Fruit fly (Drosophila melanogaster): ENCODE data around the gene CG10063.

Gene CG10063

DNA sequence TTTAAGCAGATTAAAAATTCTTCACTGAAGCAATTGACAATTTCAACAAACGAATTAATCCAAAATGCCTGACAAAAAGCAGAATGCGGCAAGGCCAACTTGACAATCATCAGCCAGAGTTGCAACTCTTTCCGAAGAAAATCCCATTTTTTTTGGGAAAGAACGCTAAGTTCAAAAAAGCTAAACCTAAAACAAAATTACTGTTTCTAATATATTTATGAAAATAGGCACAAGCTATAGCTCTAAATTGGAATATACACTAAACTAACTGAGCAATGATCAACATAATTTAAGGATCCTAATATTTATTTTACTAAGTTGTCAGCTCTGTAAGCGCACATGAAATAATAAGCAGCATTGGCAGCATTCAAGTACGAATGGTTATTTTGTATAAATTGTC lies at the start of gene CG10063:
Gene CG10063 (minus strand): TSS at position 101 of the 400 bp plus-strand sequence.
- TF ChIP-seq Hr78 (GFP tag; optimal IDR thresholded peaks at IDR 0.05) (no peak), br (GFP tag; optimal IDR thresholded peaks at IDR 0.05) (no peak), fru (GFP tag; optimal IDR thresholded peaks at IDR 0.05) (no peak), Rel (GFP tag; optimal IDR thresholded peaks at IDR 0.05) (no peak), Rel (tag; optimal IDR thresholded peaks at IDR 0.05) (no peak), h (GFP tag; optimal IDR thresholded peaks at IDR 0.05) (no peak), brk (GFP tag; optimal IDR thresholded peaks at IDR 0.05) (no peak), N (GFP tag; optimal IDR thresholded peaks at IDR 0.05) (no peak)

DNA sequence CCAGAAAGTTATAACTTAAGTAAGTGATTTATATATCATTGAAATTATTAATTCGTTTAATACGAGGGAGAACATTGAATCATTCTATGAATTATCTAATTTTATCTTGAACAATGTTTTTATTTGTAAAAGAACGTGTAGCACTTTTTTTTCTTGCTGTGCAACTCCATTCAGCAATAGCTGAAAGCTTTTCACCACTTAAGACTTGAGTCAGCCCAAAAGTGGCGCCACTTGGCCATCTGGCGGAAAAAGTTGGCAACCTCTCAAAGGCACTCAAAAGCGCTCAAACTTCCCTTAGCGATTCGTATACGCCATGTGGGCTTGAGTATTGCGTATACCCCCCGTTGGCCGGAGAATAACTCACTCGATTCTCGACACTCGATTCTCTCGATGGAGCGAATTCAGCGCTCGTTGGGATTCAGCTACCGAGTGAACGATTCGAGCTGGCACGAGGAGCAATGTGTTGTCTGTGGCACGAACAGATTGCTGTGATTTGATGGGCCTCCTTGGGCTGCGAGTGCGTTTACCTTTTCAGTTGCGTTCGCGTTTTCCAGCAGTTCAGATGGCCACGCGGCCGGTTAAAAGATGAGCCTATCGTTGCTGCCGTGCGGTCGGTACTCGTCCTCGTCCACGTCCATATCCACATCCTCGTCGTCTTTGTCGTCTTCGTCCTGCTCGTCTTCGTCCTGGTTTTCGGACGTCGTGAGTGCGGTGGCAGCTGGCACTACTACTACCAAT lies 41.5 kb upstream of the CG10063 start:
- no peak for TF ChIP-seq Dfd (GFP tag; optimal IDR thresholded peaks at IDR 0.05)
- peak; percentile 0 for TF ChIP-seq Myc (optimal IDR thresholded peaks at IDR 0.05)

DNA sequence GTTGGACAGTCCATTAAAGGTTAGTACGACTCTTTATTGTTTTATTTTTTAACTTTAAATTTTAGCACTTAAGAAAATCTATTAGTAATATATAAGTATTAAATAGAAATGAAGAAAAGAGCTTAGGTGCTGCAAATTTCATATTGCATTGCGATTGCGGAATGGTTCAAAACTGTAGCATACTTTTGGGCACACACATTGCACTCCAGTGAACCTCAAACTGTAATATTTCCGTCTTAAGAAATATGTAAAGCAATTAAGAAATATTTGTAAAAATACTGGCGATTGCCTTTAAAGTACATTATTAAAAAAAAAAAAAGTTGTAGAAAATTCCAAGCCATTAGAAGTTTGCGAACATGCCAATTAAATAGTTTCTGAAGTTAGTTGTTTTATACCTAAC lies 40.0 kb upstream of the CG10063 start:
- TF ChIP-seq sv (GFP tag; optimal IDR thresholded peaks at IDR 0.05) = no peak
- peak; percentile 38 for TF ChIP-seq Myc (optimal IDR thresholded peaks at IDR 0.05)
- TF ChIP-seq dmrt93B (GFP tag; optimal IDR thresholded peaks at IDR 0.05) = no peak

DNA sequence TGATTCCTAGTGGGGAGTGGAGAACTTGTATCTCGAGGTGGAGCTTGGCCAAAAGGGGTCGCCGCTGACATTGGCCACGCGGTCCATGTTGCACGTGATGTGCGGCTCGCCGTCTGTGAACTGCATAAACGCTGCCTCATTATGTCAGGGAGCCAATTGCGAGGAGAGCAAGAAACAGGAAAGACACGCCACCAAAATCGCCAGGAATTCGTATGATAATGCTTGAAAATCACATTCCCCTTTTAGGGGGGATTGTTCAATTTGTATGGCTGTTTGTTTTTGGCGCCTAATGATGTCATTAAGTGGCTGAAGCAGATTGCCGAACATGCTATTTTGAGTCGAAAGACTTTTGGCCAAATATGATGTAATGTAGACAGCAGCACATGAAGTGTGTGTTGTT lies 37.6 kb upstream of the CG10063 start:
- no peak for TF ChIP-seq Rel (GFP tag; optimal IDR thresholded peaks at IDR 0.05)
- TF ChIP-seq Rel (tag; optimal IDR thresholded peaks at IDR 0.05) = no peak
- TF ChIP-seq Hr83 (GFP tag; optimal IDR thresholded peaks at IDR 0.05; ENCODE audit: poor library complexity, severe bottlenecking) = no peak
- no peak for TF ChIP-seq Hnf4 (GFP tag; optimal IDR thresholded peaks at IDR 0.05)
- TF ChIP-seq CG9705 (GFP tag; optimal IDR thresholded peaks at IDR 0.05) = no peak
- TF ChIP-seq rgr (GFP tag; optimal IDR thresholded peaks at IDR 0.05) = no peak
- no peak for TF ChIP-seq Mio (GFP tag; optimal IDR thresholded peaks at IDR 0.05)
- TF ChIP-seq Jra (GFP tag; optimal IDR thresholded peaks at IDR 0.05) = no peak
- no peak for TF ChIP-seq lola (GFP tag; optimal IDR thresholded peaks at IDR 0.05)
- no peak for TF ChIP-seq usp (GFP tag; optimal IDR thresholded peaks at IDR 0.05)
- TF ChIP-seq psq (GFP tag; optimal IDR thresholded peaks at IDR 0.05) = no peak
- TF ChIP-seq dsf (GFP tag; optimal IDR thresholded peaks at IDR 0.05; ENCODE audit: borderline replicate concordance) = no peak
- TF ChIP-seq OdsH (GFP tag; optimal IDR thresholded peaks at IDR 0.05) = no peak
- TF ChIP-seq fru (GFP tag; optimal IDR thresholded peaks at IDR 0.05) = no peak
- no peak for TF ChIP-seq Sp1 (GFP tag; optimal IDR thresholded peaks at IDR 0.05)
- no peak for TF ChIP-seq dl (GFP tag; optimal IDR thresholded peaks at IDR 0.05; ENCODE audit: insufficient read depth in 1 of 2, partially characterized antibody in 2 of 2)
- no peak for TF ChIP-seq jim (GFP tag; optimal IDR thresholded peaks at IDR 0.05)
- no peak for TF ChIP-seq sage (GFP tag; optimal IDR thresholded peaks at IDR 0.05)
- TF ChIP-seq brk (GFP tag; optimal IDR thresholded peaks at IDR 0.05) = no peak
- no peak for TF ChIP-seq br (GFP tag; optimal IDR thresholded peaks at IDR 0.05)

- no peak for TF ChIP-seq Hnf4 (GFP tag; optimal IDR thresholded peaks at IDR 0.05)
- TF ChIP-seq Hr78 (GFP tag; optimal IDR thresholded peaks at IDR 0.05) = no peak
- no peak for TF ChIP-seq br (GFP tag; optimal IDR thresholded peaks at IDR 0.05)
- TF ChIP-seq Dfd (GFP tag; optimal IDR thresholded peaks at IDR 0.05) = no peak
- no peak for TF ChIP-seq fru (GFP tag; optimal IDR thresholded peaks at IDR 0.05)
These were observed 37.1 kb upstream of the CG10063 start for dm6 chr3L:7009411-7009810.

- TF ChIP-seq foxo (GFP tag; optimal IDR thresholded peaks at IDR 0.05) (peak in 1 of 2 experiments; percentile 8), woc (GFP tag; optimal IDR thresholded peaks at IDR 0.05) (peak; percentile 19), Sp1 (GFP tag; optimal IDR thresholded peaks at IDR 0.05) (peak; percentile 30), HLH106 (tag; optimal IDR thresholded peaks at IDR 0.05) (peak; percentile 44), GATAd (GFP tag; optimal IDR thresholded peaks at IDR 0.05) (no peak), fru (GFP tag; optimal IDR thresholded peaks at IDR 0.05) (peak; percentile 30), rgr (GFP tag; optimal IDR thresholded peaks at IDR 0.05) (peak; percentile 19), Dif (GFP tag; optimal IDR thresholded peaks at IDR 0.05; ENCODE audit: partially characterized antibody) (no peak), sv (GFP tag; optimal IDR thresholded peaks at IDR 0.05) (peak; percentile 63), psq (GFP tag; optimal IDR thresholded peaks at IDR 0.05) (peak; percentile 8)
These were observed 36.1 kb upstream of the CG10063 start for dm6 chr3L:7008351-7008750.

Data from whole organism, wandering third instar larva.